Worm (Caenorhabditis elegans) whole organism, young adult: ENCODE results near the gene atat-2.

ENCODE experiments used
- B0035.1 ChIP-seq: sonication (generic microtip); optimal IDR thresholded peaks from 2 replicates; lab custom pipeline; 2016; ENCODE audit warnings: missing genetic modification characterization, mild to moderate bottlenecking, missing compliant biosample characterization, missing genotype, missing genetic modification reagents
- T07F8.4 ChIP-seq: sonication (generic microtip); optimal IDR thresholded peaks from 2 replicates; lab custom pipeline; 2016; ENCODE audit warnings: mild to moderate bottlenecking, missing genetic modification characterization, moderate library complexity, missing compliant biosample characterization
- atf-7 ChIP-seq: sonication (generic microtip); optimal IDR thresholded peaks from 2 replicates; lab custom pipeline; 2017; ENCODE audit warnings: mild to moderate bottlenecking, missing genetic modification characterization, missing compliant biosample characterization
- mcd-1 ChIP-seq: fragments of 200-800 bp; sonication (Bioruptor generic); IDR thresholded peaks from 2 replicates; pipeline ENCODE4 v1.3.6; 2022; ENCODE audit warnings: missing genetic modification reagents, missing genetic modification characterization, missing compliant biosample characterization
- nhr-120 ChIP-seq: fragments of 200-800 bp; sonication (Bioruptor generic); IDR thresholded peaks from 2 replicates; pipeline ENCODE4 v1.3.6; 2022; ENCODE audit warnings: missing genetic modification characterization, missing compliant biosample characterization

DNA sequence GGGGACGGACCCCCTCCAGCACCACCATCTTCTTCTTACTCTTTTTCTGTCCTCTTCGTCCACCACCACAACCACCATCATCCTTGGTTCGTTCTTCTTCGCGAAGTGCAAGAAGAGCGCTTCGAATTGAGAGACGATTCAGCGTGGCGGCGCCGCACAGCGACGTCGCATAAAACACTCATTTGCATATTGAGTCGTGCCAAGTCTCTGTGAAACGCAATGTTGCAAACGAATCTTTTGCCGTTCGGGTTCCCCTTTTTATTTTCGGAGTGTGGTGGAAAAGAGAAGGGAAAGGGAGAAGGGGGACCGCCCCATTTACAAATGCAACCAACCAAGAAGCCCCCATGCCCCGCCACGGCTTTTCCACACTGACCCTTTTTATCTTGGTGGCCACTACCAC lies 32.6 kb upstream of the atat-2 start:
- TF ChIP-seq B0035.1 (tag; lab: Kevin White, UChicago) (no peak), T07F8.4 (tag; lab: Kevin White, UChicago) (no peak), nhr-120 (GFP tag; lab: Robert Waterston, UW) (no peak), atf-7 (tag; lab: Kevin White, UChicago) (no peak), mcd-1 (GFP tag; lab: Robert Waterston, UW) (0 out of 2 replicates have a peak, but pooled peaks have one; percentile 7)
